Worm (Caenorhabditis elegans) whole organism, L4/young adult: ENCODE data around the gene gpla-1.
A peak's percentile ranks its signal among the peaks of the same experiment; 100 is the strongest.

Experiments used
- W03F9.2 ChIP-seq: fragments of 150-350 bp; optimal IDR thresholded peaks from 2 replicates; lab custom pipeline; 2014; ENCODE audit warnings: missing biosample characterization, missing genetic modification characterization
- dao-5 ChIP-seq: sonication (generic microtip); optimal IDR thresholded peaks from 2 replicates; lab custom pipeline; 2016; ENCODE audit warnings: missing genotype, missing genetic modification characterization, moderate library complexity, missing compliant biosample characterization
- him-1 ChIP-seq: sonication (generic microtip); optimal IDR thresholded peaks from 2 replicates; lab custom pipeline; 2016; ENCODE audit warnings: missing genotype, missing genetic modification reagents, missing genetic modification characterization, missing compliant biosample characterization

The gpla-1 gene

ce11 chrV:11933196-11934028, 4.2 kb downstream of the gpla-1 start, which contains the start of the genes aman-2 and F58H1.3:
Gene aman-2 (minus strand): TSS chrV:11933246.
Gene F58H1.3 (plus strand): TSS chrV:11933978.
- TF ChIP-seq W03F9.2 (tag; lab: Kevin White, UChicago) = no peak
- TF ChIP-seq him-1 (tag; lab: Kevin White, UChicago) = no peak
- TF ChIP-seq dao-5 (tag; lab: Kevin White, UChicago) = no peak

DNA sequence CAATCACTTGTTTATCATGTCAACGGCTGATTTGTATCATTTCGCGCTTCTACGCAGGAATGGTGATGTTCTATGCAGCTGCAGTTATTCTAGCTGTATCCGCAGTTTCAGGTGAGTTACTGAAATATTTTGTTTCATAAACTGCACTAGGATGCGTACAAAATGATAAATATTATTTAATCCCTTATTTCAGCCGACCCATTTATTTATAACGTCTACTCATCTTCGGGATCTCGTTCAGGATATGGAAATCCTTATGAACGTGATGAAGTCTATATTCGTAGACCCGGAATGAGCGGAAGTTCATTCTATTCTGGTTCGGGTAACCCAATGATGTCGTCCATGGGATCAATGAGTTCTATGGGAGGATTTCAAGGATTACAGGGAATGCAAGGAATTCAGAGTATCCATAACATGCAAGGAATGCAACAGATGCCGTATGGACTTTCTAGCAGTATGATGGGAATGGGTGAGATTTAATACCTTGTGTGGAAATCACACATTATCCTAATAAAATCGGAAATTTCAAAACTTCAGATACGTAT, 8.5 kb downstream of the gpla-1 start, which contains the start of gene F58H1.2:
TSS of gene F58H1.2 (plus strand) at position 51 of the 545 bp plus-strand sequence.
- TF ChIP-seq him-1 (tag; lab: Kevin White, UChicago) = no peak
- no peak for TF ChIP-seq dao-5 (tag; lab: Kevin White, UChicago)
- TF ChIP-seq W03F9.2 (tag; lab: Kevin White, UChicago) = no peak

- TF ChIP-seq W03F9.2 (tag; lab: Kevin White, UChicago) = no peak
Observed at ce11 chrV:11927346-11927745, 10.3 kb downstream of the gpla-1 start, which contains the start of gene osm-6. Gene osm-6 (minus strand): TSS chrV:11927446.

DNA sequence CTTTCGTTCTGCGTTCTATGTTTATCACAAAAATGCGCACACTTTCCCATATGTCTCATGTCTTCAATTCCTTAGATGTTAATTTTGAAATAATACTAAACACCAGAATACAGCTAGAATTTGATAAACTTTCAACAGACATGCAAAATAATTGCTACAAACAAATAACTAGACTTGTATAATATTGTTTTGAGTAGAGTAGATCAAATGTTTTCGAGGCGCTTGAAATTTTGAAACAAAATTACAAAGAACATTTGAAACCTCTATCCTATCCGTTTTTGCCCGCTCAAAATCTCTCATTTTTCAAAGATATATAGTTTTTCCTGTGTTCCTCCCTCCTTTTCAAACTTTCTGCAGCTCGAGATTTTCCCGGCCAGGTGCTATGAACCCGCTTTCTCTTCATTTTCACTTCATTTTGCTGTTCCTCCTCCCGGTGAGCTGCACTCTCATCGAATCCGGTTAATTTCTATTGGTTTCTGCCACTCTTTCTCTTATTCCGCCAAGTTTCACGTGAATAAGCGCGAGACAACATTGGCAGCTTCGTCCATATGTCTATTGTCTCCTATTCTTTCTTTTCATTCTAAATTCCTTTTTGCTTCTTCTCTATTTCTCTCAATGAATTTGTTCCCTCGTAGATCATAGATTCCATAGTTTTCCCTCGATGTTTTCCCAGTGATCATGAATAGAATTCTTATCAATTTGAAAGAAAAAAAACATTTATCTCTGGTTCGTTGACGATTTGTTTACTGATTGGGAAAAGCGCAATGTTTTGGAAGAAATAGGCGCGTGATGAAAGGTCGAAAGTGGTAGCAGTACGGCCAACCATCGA, 15.7 kb downstream of the gpla-1 start:
- TF ChIP-seq W03F9.2 (tag; lab: Kevin White, UChicago) (no peak), him-1 (tag; lab: Kevin White, UChicago) (no peak), dao-5 (tag; lab: Kevin White, UChicago) (no peak)

DNA sequence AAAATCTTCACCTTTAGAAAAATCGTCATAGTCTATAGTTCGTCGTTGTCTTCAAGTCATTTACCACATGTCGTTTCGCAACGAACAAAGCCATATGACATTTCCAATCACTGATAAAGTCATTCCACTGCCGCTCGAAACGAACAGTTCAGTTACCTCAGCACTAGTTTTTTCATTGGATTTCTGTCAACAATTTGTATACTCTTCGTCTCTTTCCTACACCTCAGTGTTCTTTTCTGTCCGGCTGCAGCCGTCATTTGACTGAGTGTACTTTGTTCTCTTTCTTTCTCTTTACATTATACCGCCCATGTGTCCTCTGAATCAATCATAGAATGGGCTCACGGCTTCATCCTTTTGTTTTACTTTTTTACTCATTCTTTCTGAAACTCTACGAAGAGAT, 16.4 kb downstream of the gpla-1 start:
- no peak for TF ChIP-seq him-1 (tag; lab: Kevin White, UChicago)
- peak; percentile 41 for TF ChIP-seq W03F9.2 (tag; lab: Kevin White, UChicago)

DNA sequence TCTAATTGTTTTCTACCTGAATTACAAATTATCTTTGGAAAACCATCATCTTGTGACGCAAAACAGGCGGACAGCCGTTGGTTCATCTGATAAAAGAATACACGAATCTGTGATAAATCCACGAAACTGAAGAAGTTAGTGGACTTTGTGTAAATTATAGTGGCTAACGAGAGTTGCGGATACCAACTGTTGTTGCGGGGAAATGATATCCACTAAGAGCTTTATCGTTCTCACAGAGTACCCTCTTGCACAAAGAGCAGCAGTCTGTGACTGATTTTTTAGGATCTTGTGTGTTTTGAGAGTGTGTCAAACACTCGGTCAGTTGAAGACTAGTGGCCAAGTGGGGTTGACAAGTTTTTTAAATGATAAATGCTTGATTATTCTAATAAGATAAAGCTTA, 18.0 kb downstream of the gpla-1 start:
- TF ChIP-seq dao-5 (tag; lab: Kevin White, UChicago) = no peak
- no peak for TF ChIP-seq W03F9.2 (tag; lab: Kevin White, UChicago)
- no peak for TF ChIP-seq him-1 (tag; lab: Kevin White, UChicago)

DNA sequence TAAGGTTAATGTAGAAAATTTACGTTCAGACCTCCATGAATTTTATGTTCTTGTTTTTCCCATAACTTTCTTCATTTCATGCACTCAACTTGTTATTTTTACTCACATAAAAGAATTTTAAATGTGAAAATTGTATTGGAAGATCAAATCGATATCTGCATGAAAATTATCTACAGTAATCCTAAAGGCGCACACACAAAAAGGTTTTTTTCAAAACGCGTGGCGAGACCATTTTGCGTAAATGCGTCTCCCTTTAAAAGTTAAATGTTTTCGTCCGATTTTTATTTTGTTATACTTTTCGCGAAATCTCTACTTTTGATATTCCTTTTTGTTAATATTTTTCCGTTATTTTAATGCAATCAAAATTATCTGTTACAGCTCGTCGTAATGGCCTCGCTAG, 20.4 kb downstream of the gpla-1 start, which contains the start of gene R31.2:
TSS of gene R31.2 (plus strand) at position 388 of the 400 bp plus-strand sequence.
- TF ChIP-seq W03F9.2 (tag; lab: Kevin White, UChicago) (no peak), dao-5 (tag; lab: Kevin White, UChicago) (no peak), him-1 (tag; lab: Kevin White, UChicago) (no peak)

DNA sequence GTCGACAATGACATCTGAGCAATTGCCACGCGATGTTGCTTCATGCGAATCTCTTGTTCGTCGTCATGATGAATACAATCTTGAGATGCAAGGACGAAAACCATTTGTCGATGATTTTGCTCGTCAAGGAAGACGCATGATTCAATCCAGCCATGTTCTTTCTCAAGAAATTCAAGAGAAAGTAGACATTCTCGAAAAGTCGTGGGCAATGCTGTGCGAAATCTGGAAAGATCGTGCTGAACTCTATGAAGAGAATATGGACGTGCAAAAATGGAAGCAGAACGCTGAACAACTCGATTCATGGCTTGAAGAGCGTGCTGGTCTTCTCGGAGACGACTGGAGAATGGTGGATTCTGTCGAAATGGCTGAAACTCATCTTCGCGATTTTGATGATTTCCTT, 24.3 kb downstream of the gpla-1 start:
- TF ChIP-seq W03F9.2 (tag; lab: Kevin White, UChicago) (no peak), him-1 (tag; lab: Kevin White, UChicago) (no peak), dao-5 (tag; lab: Kevin White, UChicago) (no peak)

ce11 chrV:11905977-11906376, 31.6 kb downstream of the gpla-1 start:
- no peak for TF ChIP-seq dao-5 (tag; lab: Kevin White, UChicago)
- TF ChIP-seq him-1 (tag; lab: Kevin White, UChicago) = no peak
- TF ChIP-seq W03F9.2 (tag; lab: Kevin White, UChicago) = no peak

DNA sequence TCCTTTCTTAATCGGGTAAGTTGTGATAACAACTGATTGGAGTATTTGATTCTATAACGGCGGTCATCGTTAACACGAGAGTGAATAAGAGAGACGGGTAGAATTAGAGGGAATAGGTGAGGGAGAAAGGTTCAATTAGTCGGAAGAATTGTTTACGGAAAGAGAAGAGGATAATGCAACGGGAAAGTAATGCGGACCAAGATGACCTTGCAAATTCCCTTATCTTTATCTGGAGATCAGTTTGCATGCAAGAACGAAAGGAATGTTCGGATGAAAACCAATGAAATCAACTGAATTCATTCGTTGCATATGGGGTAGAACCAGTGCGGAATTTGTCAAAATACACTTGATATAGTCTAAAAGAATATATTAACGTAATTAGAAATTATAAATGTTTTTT, 35.4 kb downstream of the gpla-1 start:
- no peak for TF ChIP-seq dao-5 (tag; lab: Kevin White, UChicago)
- no peak for TF ChIP-seq him-1 (tag; lab: Kevin White, UChicago)
- no peak for TF ChIP-seq W03F9.2 (tag; lab: Kevin White, UChicago)

DNA sequence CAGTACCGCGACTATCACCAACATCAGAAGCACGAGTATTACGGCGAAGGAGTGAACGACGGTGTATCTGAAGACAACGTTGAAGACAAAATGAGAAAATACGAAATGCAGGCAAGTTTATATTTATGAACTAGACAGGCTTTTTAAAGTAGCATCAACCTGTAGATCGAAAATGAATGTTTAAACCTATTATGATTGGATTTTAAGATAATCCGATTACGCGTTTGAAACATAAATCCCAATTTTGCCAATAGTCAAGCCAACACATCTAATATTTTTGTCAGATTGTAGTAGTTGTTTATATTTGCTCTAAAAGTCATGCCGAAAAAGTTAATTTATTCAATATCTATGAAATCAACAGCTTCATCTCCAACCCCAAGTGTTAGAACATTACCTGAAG, 36.4 kb downstream of the gpla-1 start:
- TF ChIP-seq dao-5 (tag; lab: Kevin White, UChicago) = no peak
- TF ChIP-seq him-1 (tag; lab: Kevin White, UChicago) = no peak
- no peak for TF ChIP-seq W03F9.2 (tag; lab: Kevin White, UChicago)

ce11 chrV:11900127-11900526, 37.5 kb downstream of the gpla-1 start:
- TF ChIP-seq him-1 (tag; lab: Kevin White, UChicago) (no peak), W03F9.2 (tag; lab: Kevin White, UChicago) (no peak)

- TF ChIP-seq W03F9.2 (tag; lab: Kevin White, UChicago) (no peak), him-1 (tag; lab: Kevin White, UChicago) (no peak), dao-5 (tag; lab: Kevin White, UChicago) (no peak)
Observed at ce11 chrV:11899149-11899548, 38.5 kb downstream of the gpla-1 start, which contains the start of gene sma-1. Gene sma-1 (plus strand): TSS chrV:11899449.
